Fruit fly (Drosophila melanogaster) whole organism, embryonic: Measurements from ENCODE around the gene hmw.
A peak's percentile ranks its signal among the peaks of the same experiment; 100 is the strongest.

ENCODE experiments used
- Ada2b ChIP-seq: fragments of 200-800 bp; sonication (Bioruptor generic); IDR thresholded peaks from 2 replicates; pipeline ENCODE4 v1.3.6; 2022; ENCODE audit warnings: missing biosample characterization, missing genetic modification characterization
- B-H2 ChIP-seq: fragments of 200-800 bp; sonication (Bioruptor generic); optimal IDR thresholded peaks from 2 replicates; lab custom pipeline; 2018; ENCODE audit warnings: missing biosample characterization, mild to moderate bottlenecking, missing genetic modification characterization
- CG12769 ChIP-seq: fragments of 200-800 bp; sonication (Bioruptor generic); optimal IDR thresholded peaks from 2 replicates; lab custom pipeline; 2019; ENCODE audit warnings: missing biosample characterization, mild to moderate bottlenecking, missing genetic modification characterization, moderate library complexity
- CG13424 ChIP-seq: fragments of 200-800 bp; sonication (Bioruptor generic); optimal IDR thresholded peaks from 2 replicates; lab custom pipeline; 2019; ENCODE audit warnings: missing biosample characterization, mild to moderate bottlenecking, missing genetic modification characterization, moderate library complexity
- CG13775 ChIP-seq: fragments of 200-800 bp; sonication (Bioruptor generic); optimal IDR thresholded peaks from 3 replicates; lab custom pipeline; 2017; ENCODE audit warnings: missing biosample characterization, mild to moderate bottlenecking, missing genetic modification characterization
- CG13894 ChIP-seq: fragments of 200-800 bp; sonication (Bioruptor generic); optimal IDR thresholded peaks from 3 replicates; lab custom pipeline; 2018; ENCODE audit warnings: missing biosample characterization, mild to moderate bottlenecking, missing genetic modification characterization, moderate library complexity
- CG15011 ChIP-seq: fragments of 200-800 bp; sonication (Bioruptor generic); optimal IDR thresholded peaks from 3 replicates; lab custom pipeline; 2018; ENCODE audit warnings: missing biosample characterization, mild to moderate bottlenecking, missing genetic modification characterization
- CG15601 ChIP-seq: fragments of 200-800 bp; sonication (Bioruptor generic); optimal IDR thresholded peaks from 3 replicates; lab custom pipeline; 2019; ENCODE audit warnings: missing biosample characterization, mild to moderate bottlenecking, missing genetic modification characterization, moderate library complexity
- CG17385 ChIP-seq: fragments of 200-800 bp; sonication (Bioruptor generic); optimal IDR thresholded peaks from 3 replicates; lab custom pipeline; 2018; ENCODE audit warnings: missing biosample characterization, mild to moderate bottlenecking, missing genetic modification characterization
- CG17829 ChIP-seq: fragments of 200-800 bp; optimal IDR thresholded peaks from 2 replicates; lab custom pipeline; 2019; ENCODE audit warnings: missing biosample characterization, mild to moderate bottlenecking, missing genetic modification characterization, moderate library complexity
- CG18764 ChIP-seq: fragments of 200-800 bp; sonication (Bioruptor generic); optimal IDR thresholded peaks from 3 replicates; lab custom pipeline; 2016; ENCODE audit warnings: missing biosample characterization, missing genetic modification characterization
- CG2116 ChIP-seq: fragments of 200-800 bp; sonication (Bioruptor generic); optimal IDR thresholded peaks from 3 replicates; lab custom pipeline; 2018; ENCODE audit warnings: missing biosample characterization, mild to moderate bottlenecking, missing genetic modification characterization
- CG2678 ChIP-seq: fragments of 200-800 bp; sonication (Bioruptor generic); optimal IDR thresholded peaks from 3 replicates; lab custom pipeline; 2019; ENCODE audit warnings: missing biosample characterization, mild to moderate bottlenecking, missing genetic modification characterization, moderate library complexity
- CG31388 ChIP-seq: fragments of 200-800 bp; sonication (Bioruptor generic); optimal IDR thresholded peaks from 2 replicates; lab custom pipeline; 2016; ENCODE audit warnings: missing biosample characterization, missing genetic modification characterization
- CG34422 ChIP-seq: fragments of 200-800 bp; sonication (Bioruptor generic); IDR thresholded peaks from 3 replicates; pipeline ENCODE4 v1.3.6; 2022; ENCODE audit warnings: missing biosample characterization, missing genetic modification characterization
- CG3838 ChIP-seq: fragments of 200-800 bp; sonication (Bioruptor generic); optimal IDR thresholded peaks from 3 replicates; lab custom pipeline; 2016; ENCODE audit warnings: missing biosample characterization, missing genetic modification characterization
- CG42726 ChIP-seq: fragments of 200-800 bp; sonication (Bioruptor generic); IDR thresholded peaks from 2 replicates; pipeline ENCODE4 v1.3.6; 2022; ENCODE audit warnings: missing biosample characterization, missing genetic modification characterization; ENCODE audit not compliant: partially characterized antibody
- CG4404 ChIP-seq: fragments of 200-800 bp; sonication (Bioruptor generic); IDR thresholded peaks from 2 replicates; pipeline ENCODE4 v1.3.6; 2022; ENCODE audit warnings: missing biosample characterization, missing genetic modification characterization
- CG9727 ChIP-seq: fragments of 200-800 bp; sonication (Bioruptor generic); optimal IDR thresholded peaks from 3 replicates; lab custom pipeline; 2017; ENCODE audit warnings: missing biosample characterization, mild to moderate bottlenecking, missing genetic modification characterization
- CoRest ChIP-seq: fragments of 200-800 bp; sonication (Bioruptor generic); optimal IDR thresholded peaks from 3 replicates; lab custom pipeline; 2018; ENCODE audit warnings: missing biosample characterization, mild to moderate bottlenecking, missing genetic modification characterization, moderate library complexity
- Eip74EF ChIP-seq, 2 experiments: fragments of 200-800 bp in 1 of 2; fragments of >200 bp in 1 of 2; sonication (Bioruptor generic) in 1 of 2; optimal IDR thresholded peaks; 2 replicates each; lab custom pipeline; 2017 to 2019; ENCODE audit warnings: missing biosample characterization in 2 of 2, missing genetic modification characterization in 2 of 2, mild to moderate bottlenecking in 1 of 2, moderate library complexity in 1 of 2
- HLH3B ChIP-seq: fragments of 200-800 bp; sonication (Bioruptor generic); IDR thresholded peaks from 2 replicates; pipeline ENCODE4 v1.3.6; 2022; ENCODE audit warnings: missing biosample characterization, missing genetic modification characterization
- Hr78 ChIP-seq, 2 experiments: fragments of 200-800 bp in 1 of 2; fragments of >200 bp in 1 of 2; sonication (Bioruptor generic) in 1 of 2; optimal IDR thresholded peaks; 2 replicates each; lab custom pipeline; 2017 to 2019; ENCODE audit warnings: missing biosample characterization in 2 of 2, missing genetic modification characterization in 2 of 2, mild to moderate bottlenecking in 1 of 2, moderate library complexity in 1 of 2
- Lim3 ChIP-seq: fragments of 200-800 bp; sonication (Bioruptor generic); IDR thresholded peaks from 2 replicates; pipeline ENCODE4 v1.3.6; 2022; ENCODE audit warnings: missing biosample characterization, missing genetic modification characterization
- NFAT ChIP-seq: fragments of 200-800 bp; sonication (Bioruptor generic); IDR thresholded peaks from 2 replicates; pipeline ENCODE4 v1.3.6; 2022; ENCODE audit warnings: missing biosample characterization, missing genetic modification characterization
- Oli ChIP-seq: fragments of 200-800 bp; sonication (Bioruptor generic); optimal IDR thresholded peaks from 2 replicates; lab custom pipeline; 2018; ENCODE audit warnings: missing biosample characterization, mild to moderate bottlenecking, missing genetic modification characterization, moderate library complexity
- PHDP ChIP-seq: fragments of 200-800 bp; sonication (Bioruptor generic); optimal IDR thresholded peaks from 3 replicates; lab custom pipeline; 2018; ENCODE audit warnings: missing biosample characterization, mild to moderate bottlenecking, missing genetic modification characterization, moderate library complexity
- Poxn ChIP-seq: fragments of 200-800 bp; sonication (Bioruptor generic); IDR thresholded peaks from 2 replicates; pipeline ENCODE4 v1.3.6; 2022; ENCODE audit warnings: missing biosample characterization, missing genetic modification characterization
- Spps ChIP-seq: fragments of 200-800 bp; sonication (Bioruptor generic); optimal IDR thresholded peaks from 2 replicates; lab custom pipeline; 2018; ENCODE audit warnings: missing biosample characterization, mild to moderate bottlenecking, missing genetic modification characterization
- ac ChIP-seq: fragments of 200-800 bp; sonication (Bioruptor generic); optimal IDR thresholded peaks from 3 replicates; lab custom pipeline; 2017; ENCODE audit warnings: missing biosample characterization, mild to moderate bottlenecking, missing genetic modification characterization
- br ChIP-seq: fragments of >200 bp; optimal IDR thresholded peaks from 2 replicates; lab custom pipeline; 2017
- chif ChIP-seq, 2 experiments: fragments of 200-800 bp; sonication (Bioruptor generic); optimal IDR thresholded peaks; 3 replicates each; lab custom pipeline; 2016; ENCODE audit warnings: missing biosample characterization in 2 of 2, missing genetic modification characterization in 2 of 2
- chinmo ChIP-seq: fragments of 200-800 bp; sonication (Bioruptor generic); IDR thresholded peaks from 4 replicates; pipeline ENCODE4 v1.3.6; 2022; ENCODE audit warnings: missing biosample characterization, missing genetic modification characterization; ENCODE audit not compliant: partially characterized antibody
- croc ChIP-seq: fragments of 200-800 bp; sonication (Bioruptor generic); conservative IDR thresholded peaks from 3 replicates; pipeline ENCODE4 v1.3.6; 2022; ENCODE audit warnings: missing biosample characterization, missing genetic modification characterization
- crol ChIP-seq: fragments of 200-800 bp; sonication (Bioruptor generic); IDR thresholded peaks from 2 replicates; pipeline ENCODE4 v1.3.6; 2022; ENCODE audit warnings: missing biosample characterization, missing genetic modification characterization
- gem ChIP-seq: fragments of 200-800 bp; sonication (Bioruptor generic); optimal IDR thresholded peaks from 2 replicates; lab custom pipeline; 2019; ENCODE audit warnings: missing biosample characterization, mild to moderate bottlenecking, missing genetic modification characterization, moderate library complexity
- gsb-n ChIP-seq: fragments of 200-800 bp; sonication (Bioruptor generic); optimal IDR thresholded peaks from 3 replicates; lab custom pipeline; 2018; ENCODE audit warnings: missing biosample characterization, mild to moderate bottlenecking, missing genetic modification characterization
- lov ChIP-seq, 2 experiments: fragments of 200-800 bp in 1 of 2; fragments of >200 bp in 1 of 2; sonication (Bioruptor generic) in 1 of 2; IDR thresholded peaks in 1 of 2; optimal IDR thresholded peaks in 1 of 2; 2 replicates in 1 of 2; 3 replicates in 1 of 2; pipeline versions ENCODE4 v1.3.6 to Lab custom; 2017 to 2022; ENCODE audit warnings: missing biosample characterization in 1 of 2, missing genetic modification characterization in 1 of 2
- maf-S ChIP-seq: fragments of 200-800 bp; sonication (Bioruptor generic); optimal IDR thresholded peaks from 2 replicates; lab custom pipeline; 2016; ENCODE audit warnings: missing biosample characterization, missing genetic modification characterization
- mam ChIP-seq: fragments of 200-800 bp; sonication (Bioruptor generic); optimal IDR thresholded peaks from 3 replicates; lab custom pipeline; 2016; ENCODE audit warnings: missing biosample characterization, missing genetic modification characterization
- mirr ChIP-seq: fragments of 200-800 bp; sonication (Bioruptor generic); optimal IDR thresholded peaks from 3 replicates; lab custom pipeline; 2018; ENCODE audit warnings: missing biosample characterization, mild to moderate bottlenecking, missing genetic modification characterization
- pzg ChIP-seq: fragments of 200-800 bp; sonication (Bioruptor generic); optimal IDR thresholded peaks from 3 replicates; lab custom pipeline; 2018; ENCODE audit warnings: missing biosample characterization, mild to moderate bottlenecking, missing genetic modification characterization, moderate library complexity
- shn ChIP-seq: fragments of 200-800 bp; sonication (Bioruptor generic); optimal IDR thresholded peaks from 3 replicates; lab custom pipeline; 2016; ENCODE audit warnings: missing biosample characterization, missing genetic modification characterization
- sima ChIP-seq: fragments of 200-800 bp; sonication (Bioruptor generic); optimal IDR thresholded peaks from 2 replicates; lab custom pipeline; 2016; ENCODE audit warnings: missing biosample characterization, missing genetic modification characterization
- sisA ChIP-seq: fragments of 200-800 bp; sonication (Bioruptor generic); IDR thresholded peaks from 2 replicates; pipeline ENCODE4 v1.3.6; 2022; ENCODE audit warnings: missing biosample characterization, missing genetic modification characterization
- slou ChIP-seq: fragments of 200-800 bp; sonication (Bioruptor generic); optimal IDR thresholded peaks from 3 replicates; lab custom pipeline; 2016; ENCODE audit warnings: missing biosample characterization, missing genetic modification characterization
- stc ChIP-seq: fragments of 200-800 bp; sonication (Bioruptor generic); IDR thresholded peaks from 2 replicates; pipeline ENCODE4 v1.3.6; 2022; ENCODE audit warnings: missing biosample characterization, missing genetic modification characterization
- tgo ChIP-seq: fragments of 200-800 bp; sonication (Bioruptor generic); IDR thresholded peaks from 3 replicates; pipeline ENCODE4 v1.3.6; 2022; ENCODE audit warnings: missing biosample characterization, missing genetic modification characterization
- tin ChIP-seq: fragments of 200-800 bp; sonication (Bioruptor generic); optimal IDR thresholded peaks from 3 replicates; lab custom pipeline; 2016; ENCODE audit warnings: missing biosample characterization, missing genetic modification characterization
- tna ChIP-seq: fragments of 200-800 bp; sonication (Bioruptor generic); IDR thresholded peaks from 2 replicates; pipeline ENCODE4 v1.3.6; 2022; ENCODE audit warnings: missing biosample characterization, missing genetic modification characterization; ENCODE audit not compliant: partially characterized antibody
- usp ChIP-seq: fragments of >200 bp; optimal IDR thresholded peaks from 2 replicates; lab custom pipeline; 2017; ENCODE audit warnings: missing biosample characterization, missing genetic modification characterization

hmw gene

DNA sequence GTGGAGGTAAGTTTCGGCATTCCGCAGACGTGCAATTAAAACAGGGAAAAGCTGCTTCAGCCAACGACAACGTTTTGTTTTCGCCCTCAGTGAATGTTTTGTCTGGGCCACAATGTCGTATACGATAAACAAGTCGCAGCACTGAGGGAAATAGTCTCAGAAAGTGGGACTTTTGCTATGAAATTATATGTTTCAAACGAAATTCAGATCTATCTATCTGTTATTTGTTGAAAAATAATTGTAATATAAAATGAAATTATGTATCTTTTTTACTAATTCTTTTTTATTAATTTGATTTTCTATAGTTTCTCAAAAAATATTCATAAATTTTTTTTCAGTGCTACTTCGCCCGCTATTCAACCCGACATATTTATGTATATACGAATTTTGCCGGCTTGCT is 31.6 kb downstream of the hmw start:
- TF ChIP-seq lov (optimal IDR thresholded peaks at IDR 0.05; lab: Kevin White, UChicago): no peak
- no peak for TF ChIP-seq lov (GFP tag; IDR thresholded peaks at IDR 0.05; lab: Robert Waterston, UW)
- TF ChIP-seq sisA (GFP tag; lab: Robert Waterston, UW): no peak
- no peak for TF ChIP-seq tna (GFP tag; lab: Robert Waterston, UW)
- TF ChIP-seq CG18764: no peak
- peak; percentile 59 for TF ChIP-seq CG13775 (GFP tag; lab: Kevin White, UChicago)
- TF ChIP-seq Hr78 (GFP tag; optimal IDR thresholded peaks at IDR 0.05; lab: Kevin White, UChicago): no peak
- peak; percentile 36; the same call in 1 of the 2 replicates for TF ChIP-seq stc (GFP tag; lab: Robert Waterston, UW)
- TF ChIP-seq maf-S: no peak
- peak; percentile 54 for TF ChIP-seq CG9727 (GFP tag; lab: Kevin White, UChicago)
- TF ChIP-seq CG4404 (GFP tag; lab: Robert Waterston, UW): no peak
- no peak for TF ChIP-seq CG15601 (tag; lab: Kevin White, UChicago)
- no peak for TF ChIP-seq mam (GFP tag; lab: Kevin White, UChicago)
- no peak for TF ChIP-seq pzg (GFP tag; lab: Kevin White, UChicago)
- TF ChIP-seq ac: no peak
- no peak for TF ChIP-seq CG15011 (GFP tag; lab: Kevin White, UChicago)
- no peak for TF ChIP-seq B-H2 (GFP tag; lab: Kevin White, UChicago)
- TF ChIP-seq NFAT: peak; percentile 43; the same call in 1 of the 2 replicates
- TF ChIP-seq CG2678 (tag; lab: Kevin White, UChicago): no peak
- TF ChIP-seq slou (GFP tag; lab: Kevin White, UChicago): no peak
- TF ChIP-seq chinmo (GFP tag; lab: Robert Waterston, UW): no peak
- TF ChIP-seq usp (GFP tag; lab: Kevin White, UChicago): no peak
- TF ChIP-seq PHDP (tag; lab: Kevin White, UChicago): peak; percentile 71
- no peak for TF ChIP-seq sima (GFP tag; lab: Kevin White, UChicago)
- peak; percentile 79 for TF ChIP-seq gem (tag; lab: Kevin White, UChicago)
- no peak for TF ChIP-seq CG13894
- TF ChIP-seq tin: peak; percentile 16
- no peak for TF ChIP-seq mirr (GFP tag; lab: Kevin White, UChicago)
- peak; percentile 54 for TF ChIP-seq CG17385 (GFP tag; lab: Kevin White, UChicago)
- no peak for TF ChIP-seq CG31388 (GFP tag; lab: Kevin White, UChicago)
- TF ChIP-seq shn (GFP tag; lab: Kevin White, UChicago): no peak
- no peak for TF ChIP-seq Eip74EF (GFP tag; optimal IDR thresholded peaks at IDR 0.05; lab: Kevin White, UChicago)
- peak; percentile 56 for TF ChIP-seq tgo (GFP tag; lab: Robert Waterston, UW)
- no peak for TF ChIP-seq CG42726 (GFP tag; lab: Robert Waterston, UW)
- no peak for TF ChIP-seq CG12769
- no peak for TF ChIP-seq Spps (tag; lab: Kevin White, UChicago)
- no peak for TF ChIP-seq Ada2b
- no peak for TF ChIP-seq Lim3 (GFP tag; lab: Robert Waterston, UW)
- TF ChIP-seq crol (GFP tag; lab: Robert Waterston, UW): no peak
- TF ChIP-seq HLH3B: no peak
- no peak for TF ChIP-seq chif (GFP tag; optimal IDR thresholded peaks at IDR 0.05; lab: Kevin White, UChicago)
- TF ChIP-seq croc: 0 out of 3 replicates have a peak, but pooled peaks have one; percentile 24
- peak; percentile 27 for TF ChIP-seq gsb-n
- TF ChIP-seq CG2116 (GFP tag; lab: Kevin White, UChicago): no peak
- no peak for TF ChIP-seq Poxn (GFP tag; lab: Robert Waterston, UW)
- TF ChIP-seq CG3838: no peak
- TF ChIP-seq CG34422 (GFP tag; lab: Robert Waterston, UW): peak; percentile 66; the same call in 2 of the 3 replicates
- peak; percentile 60 for TF ChIP-seq CoRest (tag; lab: Kevin White, UChicago)
- no peak for TF ChIP-seq br (lab: Kevin White, UChicago)
- peak; percentile 7 for TF ChIP-seq CG17829
- peak; percentile 50 for TF ChIP-seq Oli (tag; lab: Kevin White, UChicago)
- TF ChIP-seq CG13424 (tag; lab: Kevin White, UChicago): peak; percentile 61
